Worm (Caenorhabditis elegans) whole organism, early embryonic: ENCODE measurements around the gene K11D12.6.

ENCODE experiments used
- B0310.2 ChIP-seq: sonication (generic microtip); optimal IDR thresholded peaks from 2 replicates; lab custom pipeline; 2016; ENCODE audit warnings: mild to moderate bottlenecking, missing genetic modification characterization, missing compliant biosample characterization
- F13C5.2 ChIP-seq: sonication (generic microtip); optimal IDR thresholded peaks from 2 replicates; lab custom pipeline; 2017; ENCODE audit warnings: mild to moderate bottlenecking, missing genetic modification characterization, inconsistent platforms, missing compliant biosample characterization
- ama-1 ChIP-seq: fragments of 150-350 bp; optimal IDR thresholded peaks from 2 replicates; lab custom pipeline; 2014
- ceh-13 ChIP-seq: fragments of 200-800 bp; sonication (Bioruptor generic); optimal IDR thresholded peaks from 2 replicates; lab custom pipeline; 2018; ENCODE audit warnings: mild to moderate bottlenecking, missing genetic modification characterization, missing compliant biosample characterization
- ceh-36 ChIP-seq: sonication (generic microtip); optimal IDR thresholded peaks from 2 replicates; lab custom pipeline; 2016; ENCODE audit warnings: missing genetic modification characterization, inconsistent platforms, missing compliant biosample characterization
- ets-7 ChIP-seq: sonication (generic microtip); optimal IDR thresholded peaks from 2 replicates; lab custom pipeline; 2016; ENCODE audit warnings: missing genotype, missing genetic modification characterization, missing compliant biosample characterization
- flt-1 ChIP-seq: fragments of 200-800 bp; sonication (Bioruptor generic); IDR thresholded peaks from 2 replicates; pipeline ENCODE4 v1.3.6; 2022; ENCODE audit warnings: missing genetic modification characterization, missing compliant biosample characterization
- hmg-4 ChIP-seq: fragments of 200-800 bp; sonication (Bioruptor generic); optimal IDR thresholded peaks from 2 replicates; lab custom pipeline; 2018; ENCODE audit warnings: mild to moderate bottlenecking, missing genetic modification characterization, missing compliant biosample characterization
- hnd-1 ChIP-seq: sonication (generic microtip); optimal IDR thresholded peaks from 2 replicates; lab custom pipeline; 2016; ENCODE audit warnings: missing genetic modification characterization, missing compliant biosample characterization
- sea-1 ChIP-seq: fragments of 200-800 bp; sonication (Bioruptor generic); conservative IDR thresholded peaks from 2 replicates; pipeline ENCODE4 v1.3.6; 2022; ENCODE audit warnings: missing genetic modification characterization, missing compliant biosample characterization
- tbx-11 ChIP-seq: fragments of 200-800 bp; sonication (Bioruptor generic); IDR thresholded peaks from 2 replicates; pipeline ENCODE4 v1.3.6; 2022; ENCODE audit warnings: missing genetic modification characterization, missing compliant biosample characterization
- tra-4 ChIP-seq: sonication (generic microtip); optimal IDR thresholded peaks from 2 replicates; lab custom pipeline; 2017; ENCODE audit warnings: missing genetic modification characterization, missing compliant biosample characterization

- TF ChIP-seq B0310.2 (no peak), tra-4 (tag; lab: Kevin White, UChicago) (no peak), hnd-1 (tag; lab: Kevin White, UChicago) (no peak), ceh-36 (tag; lab: Kevin White, UChicago) (no peak), ama-1 (lab: Kevin White, UChicago) (no peak), tbx-11 (GFP tag; lab: Robert Waterston, UW) (no peak), flt-1 (GFP tag; lab: Robert Waterston, UW) (no peak), ceh-13 (no peak), F13C5.2 (tag; lab: Kevin White, UChicago) (no peak), ets-7 (tag; lab: Kevin White, UChicago) (no peak), hmg-4 (GFP tag; lab: Kevin White, UChicago) (no peak), sea-1 (GFP tag; lab: Robert Waterston, UW) (no peak)
These were observed 15.2 kb upstream of the K11D12.6 start for ce11 chrV:5050073-5050599.
